Worm (Caenorhabditis elegans) whole organism, early embryonic: Measurements from ENCODE around the gene alg-4.

Experiments used
- B0310.2 ChIP-seq: sonication (generic microtip); optimal IDR thresholded peaks from 2 replicates; lab custom pipeline; 2016; ENCODE audit warnings: mild to moderate bottlenecking, missing genetic modification characterization, missing compliant biosample characterization
- F13C5.2 ChIP-seq: sonication (generic microtip); optimal IDR thresholded peaks from 2 replicates; lab custom pipeline; 2017; ENCODE audit warnings: mild to moderate bottlenecking, missing genetic modification characterization, inconsistent platforms, missing compliant biosample characterization
- ama-1 ChIP-seq: fragments of 150-350 bp; optimal IDR thresholded peaks from 2 replicates; lab custom pipeline; 2014
- ceh-13 ChIP-seq: fragments of 200-800 bp; sonication (Bioruptor generic); optimal IDR thresholded peaks from 2 replicates; lab custom pipeline; 2018; ENCODE audit warnings: mild to moderate bottlenecking, missing genetic modification characterization, missing compliant biosample characterization
- ceh-36 ChIP-seq: sonication (generic microtip); optimal IDR thresholded peaks from 2 replicates; lab custom pipeline; 2016; ENCODE audit warnings: missing genetic modification characterization, inconsistent platforms, missing compliant biosample characterization
- ets-7 ChIP-seq: sonication (generic microtip); optimal IDR thresholded peaks from 2 replicates; lab custom pipeline; 2016; ENCODE audit warnings: missing genotype, missing genetic modification characterization, missing compliant biosample characterization
- flt-1 ChIP-seq: fragments of 200-800 bp; sonication (Bioruptor generic); IDR thresholded peaks from 2 replicates; pipeline ENCODE4 v1.3.6; 2022; ENCODE audit warnings: missing genetic modification characterization, missing compliant biosample characterization
- hmg-4 ChIP-seq: fragments of 200-800 bp; sonication (Bioruptor generic); optimal IDR thresholded peaks from 2 replicates; lab custom pipeline; 2018; ENCODE audit warnings: mild to moderate bottlenecking, missing genetic modification characterization, missing compliant biosample characterization
- pes-1 ChIP-seq: fragments of 200-800 bp; sonication (Bioruptor generic); IDR thresholded peaks from 2 replicates; pipeline ENCODE4 v1.3.6; 2022; ENCODE audit warnings: missing genetic modification reagents, missing genetic modification characterization, missing compliant biosample characterization
- scrt-1 ChIP-seq: fragments of 200-800 bp; sonication (Bioruptor generic); IDR thresholded peaks from 2 replicates; pipeline ENCODE4 v1.3.6; 2022; ENCODE audit warnings: missing genetic modification characterization, missing compliant biosample characterization
- sea-1 ChIP-seq: fragments of 200-800 bp; sonication (Bioruptor generic); conservative IDR thresholded peaks from 2 replicates; pipeline ENCODE4 v1.3.6; 2022; ENCODE audit warnings: missing genetic modification characterization, missing compliant biosample characterization
- tbx-11 ChIP-seq: fragments of 200-800 bp; sonication (Bioruptor generic); IDR thresholded peaks from 2 replicates; pipeline ENCODE4 v1.3.6; 2022; ENCODE audit warnings: missing genetic modification characterization, missing compliant biosample characterization
- tbx-37 ChIP-seq: fragments of 200-800 bp; sonication (Bioruptor generic); conservative IDR thresholded peaks from 2 replicates; pipeline ENCODE4 v1.3.6; 2022; ENCODE audit warnings: missing genetic modification reagents, missing genetic modification characterization, missing compliant biosample characterization
- tra-4 ChIP-seq: sonication (generic microtip); optimal IDR thresholded peaks from 2 replicates; lab custom pipeline; 2017; ENCODE audit warnings: missing genetic modification characterization, missing compliant biosample characterization

- no peak for TF ChIP-seq ama-1 (lab: Kevin White, UChicago)
- no peak for TF ChIP-seq tbx-37 (GFP tag; lab: Robert Waterston, UW)
- no peak for TF ChIP-seq pes-1 (GFP tag; lab: Robert Waterston, UW)
- no peak for TF ChIP-seq scrt-1 (GFP tag; lab: Robert Waterston, UW)
- no peak for TF ChIP-seq ets-7 (tag; lab: Kevin White, UChicago)
- TF ChIP-seq hmg-4 = no peak
- no peak for TF ChIP-seq F13C5.2 (tag; lab: Kevin White, UChicago)
- no peak for TF ChIP-seq B0310.2
- TF ChIP-seq tbx-11 (GFP tag; lab: Robert Waterston, UW) = no peak
- no peak for TF ChIP-seq flt-1 (GFP tag; lab: Robert Waterston, UW)
- no peak for TF ChIP-seq ceh-13 (GFP tag; lab: Kevin White, UChicago)
- no peak for TF ChIP-seq ceh-36 (tag; lab: Kevin White, UChicago)
- no peak for TF ChIP-seq tra-4
- TF ChIP-seq sea-1 = no peak
Measured at ce11 chrIII:9928777-9929176, 37.6 kb upstream of the alg-4 start, which contains the start of gene ttr-1.
